Fruit fly (Drosophila melanogaster) whole organism, embryonic: ENCODE results near the gene Tango9.

Experiments
- Antp ChIP-seq: fragments of 200-800 bp; sonication (Bioruptor generic); optimal IDR thresholded peaks from 3 replicates; lab custom pipeline; 2016; ENCODE audit warnings: missing biosample characterization, missing genetic modification characterization
- Atf3 ChIP-seq: fragments of 200-800 bp; sonication (Bioruptor generic); optimal IDR thresholded peaks from 3 replicates; lab custom pipeline; 2016; ENCODE audit warnings: missing biosample characterization, missing genetic modification characterization
- Bteb2 ChIP-seq: fragments of 200-800 bp; sonication (Bioruptor generic); optimal IDR thresholded peaks from 2 replicates; lab custom pipeline; 2016; ENCODE audit warnings: missing biosample characterization, missing genetic modification characterization
- CG11085 ChIP-seq: fragments of 200-800 bp; sonication (Bioruptor generic); IDR thresholded peaks from 2 replicates; pipeline ENCODE4 v1.3.6; 2022; ENCODE audit warnings: missing biosample characterization, missing genetic modification characterization
- CG1603 ChIP-seq: fragments of 200-800 bp; sonication (Bioruptor generic); optimal IDR thresholded peaks from 2 replicates; lab custom pipeline; 2019; ENCODE audit warnings: missing biosample characterization, mild to moderate bottlenecking, missing genetic modification characterization, moderate library complexity
- CG1647 ChIP-seq: fragments of 200-800 bp; sonication (Bioruptor generic); optimal IDR thresholded peaks from 3 replicates; lab custom pipeline; 2016; ENCODE audit warnings: missing biosample characterization, missing genetic modification characterization
- CG16813 ChIP-seq: fragments of 200-800 bp; sonication (Bioruptor generic); IDR thresholded peaks from 3 replicates; pipeline ENCODE4 v1.3.6; 2022; ENCODE audit warnings: missing biosample characterization, missing genetic modification characterization; ENCODE audit not compliant: partially characterized antibody
- CG17361 ChIP-seq: fragments of 200-800 bp; sonication (Bioruptor generic); IDR thresholded peaks from 3 replicates; pipeline ENCODE4 v1.3.6; 2022; ENCODE audit warnings: missing biosample characterization, missing genetic modification characterization
- CG33557 ChIP-seq: fragments of 200-800 bp; sonication (Bioruptor generic); optimal IDR thresholded peaks from 2 replicates; lab custom pipeline; 2019; ENCODE audit warnings: missing biosample characterization, mild to moderate bottlenecking, missing genetic modification characterization, moderate library complexity
- CG34224 ChIP-seq: fragments of 200-800 bp; sonication (Bioruptor generic); IDR thresholded peaks from 3 replicates; pipeline ENCODE4 v1.3.6; 2022; ENCODE audit warnings: missing biosample characterization, missing genetic modification characterization; ENCODE audit not compliant: partially characterized antibody
- CG7839 ChIP-seq: fragments of 200-800 bp; sonication (Bioruptor generic); optimal IDR thresholded peaks from 3 replicates; lab custom pipeline; 2018; ENCODE audit warnings: missing biosample characterization, mild to moderate bottlenecking, missing genetic modification characterization, moderate library complexity
- CG8359 ChIP-seq: fragments of 200-800 bp; sonication (Bioruptor generic); optimal IDR thresholded peaks from 2 replicates; lab custom pipeline; 2017; ENCODE audit warnings: missing biosample characterization, mild to moderate bottlenecking, missing genetic modification characterization, borderline replicate concordance
- CG8388 ChIP-seq: fragments of 200-800 bp; sonication (Bioruptor generic); optimal IDR thresholded peaks from 2 replicates; lab custom pipeline; 2019; ENCODE audit warnings: missing biosample characterization, mild to moderate bottlenecking, missing genetic modification characterization, moderate library complexity
- CG8944 ChIP-seq: fragments of 200-800 bp; sonication (Bioruptor generic); optimal IDR thresholded peaks from 3 replicates; lab custom pipeline; 2016; ENCODE audit warnings: missing biosample characterization, missing genetic modification characterization
- CG9727 ChIP-seq: fragments of 200-800 bp; sonication (Bioruptor generic); optimal IDR thresholded peaks from 3 replicates; lab custom pipeline; 2017; ENCODE audit warnings: missing biosample characterization, mild to moderate bottlenecking, missing genetic modification characterization
- Dad ChIP-seq: fragments of 200-800 bp; sonication (Bioruptor generic); optimal IDR thresholded peaks from 3 replicates; lab custom pipeline; 2016; ENCODE audit warnings: missing biosample characterization, missing genetic modification characterization
- Kr ChIP-seq: fragments of 200-800 bp; sonication (Bioruptor generic); optimal IDR thresholded peaks from 2 replicates; lab custom pipeline; 2017; ENCODE audit warnings: missing biosample characterization, mild to moderate bottlenecking, missing genetic modification characterization
- MBD-R2 ChIP-seq: fragments of 200-800 bp; sonication (Bioruptor generic); IDR thresholded peaks from 2 replicates; pipeline ENCODE4 v1.3.6; 2022; ENCODE audit warnings: missing biosample characterization, missing genetic modification characterization
- Mad ChIP-seq: fragments of 200-800 bp; sonication (Bioruptor generic); optimal IDR thresholded peaks from 2 replicates; lab custom pipeline; 2016; ENCODE audit warnings: missing biosample characterization, missing genetic modification characterization
- Neu2 ChIP-seq: fragments of 200-800 bp; sonication (Bioruptor generic); optimal IDR thresholded peaks from 3 replicates; lab custom pipeline; 2016; ENCODE audit warnings: missing biosample characterization, missing genetic modification characterization, borderline replicate concordance
- Opbp ChIP-seq: fragments of 200-800 bp; sonication (Bioruptor generic); IDR thresholded peaks from 3 replicates; pipeline ENCODE4 v1.3.6; 2022; ENCODE audit warnings: missing biosample characterization, missing genetic modification characterization; ENCODE audit not compliant: partially characterized antibody
- Rfx ChIP-seq: fragments of 200-800 bp; sonication (Bioruptor generic); IDR thresholded peaks from 2 replicates; pipeline ENCODE4 v1.3.6; 2022; ENCODE audit warnings: missing biosample characterization, missing genetic modification characterization
- Scr ChIP-seq: fragments of 200-800 bp; sonication (Bioruptor generic); IDR thresholded peaks from 2 replicates; pipeline ENCODE4 v1.3.6; 2022; ENCODE audit warnings: missing biosample characterization, missing genetic modification characterization; ENCODE audit not compliant: partially characterized antibody
- Sox100B ChIP-seq: fragments of 200-800 bp; sonication (Bioruptor generic); optimal IDR thresholded peaks from 3 replicates; lab custom pipeline; 2018; ENCODE audit warnings: missing biosample characterization, mild to moderate bottlenecking, missing genetic modification characterization
- TFAM ChIP-seq: fragments of 200-800 bp; sonication (Bioruptor generic); optimal IDR thresholded peaks from 2 replicates; lab custom pipeline; 2017; ENCODE audit warnings: missing biosample characterization, missing genetic modification characterization, inconsistent platforms
- Taf1 ChIP-seq: fragments of 200-800 bp; sonication (Bioruptor generic); IDR thresholded peaks from 2 replicates; pipeline ENCODE4 v1.3.6; 2022; ENCODE audit warnings: missing biosample characterization, missing genetic modification characterization
- Xbp1 ChIP-seq: fragments of 200-800 bp; sonication (Bioruptor generic); optimal IDR thresholded peaks from 3 replicates; lab custom pipeline; 2016; ENCODE audit warnings: missing biosample characterization, mild to moderate bottlenecking, missing genetic modification characterization
- ara ChIP-seq: fragments of 200-800 bp; sonication (Bioruptor generic); IDR thresholded peaks from 2 replicates; pipeline ENCODE4 v1.3.6; 2022; ENCODE audit warnings: missing biosample characterization, missing genetic modification characterization
- az2 ChIP-seq: fragments of 200-800 bp; sonication (Bioruptor generic); optimal IDR thresholded peaks from 3 replicates; lab custom pipeline; 2016; ENCODE audit warnings: missing biosample characterization, missing genetic modification characterization
- bbx ChIP-seq: fragments of 200-800 bp; sonication (Bioruptor generic); IDR thresholded peaks from 2 replicates; pipeline ENCODE4 v1.3.6; 2022; ENCODE audit warnings: missing biosample characterization, missing genetic modification characterization; ENCODE audit not compliant: partially characterized antibody
- br ChIP-seq: fragments of >200 bp; optimal IDR thresholded peaks from 2 replicates; lab custom pipeline; 2017
- corto ChIP-seq: fragments of 200-800 bp; sonication (Bioruptor generic); optimal IDR thresholded peaks from 2 replicates; lab custom pipeline; 2016; ENCODE audit warnings: missing biosample characterization, mild to moderate bottlenecking, missing genetic modification characterization, moderate library complexity
- dmrt99B ChIP-seq: fragments of 200-800 bp; sonication (Bioruptor generic); optimal IDR thresholded peaks from 2 replicates; lab custom pipeline; 2018; ENCODE audit warnings: missing biosample characterization, mild to moderate bottlenecking, missing genetic modification characterization, moderate library complexity
- dpn ChIP-seq, 2 experiments: fragments of 200-800 bp; sonication (Bioruptor generic); optimal IDR thresholded peaks; 3 replicates each; lab custom pipeline; 2016; ENCODE audit warnings: missing biosample characterization in 2 of 2, missing genetic modification characterization in 2 of 2
- ems ChIP-seq: fragments of 200-800 bp; sonication (Bioruptor generic); optimal IDR thresholded peaks from 3 replicates; lab custom pipeline; 2016; ENCODE audit warnings: missing biosample characterization, missing genetic modification characterization
- gfzf ChIP-seq: fragments of 200-800 bp; sonication (Bioruptor generic); optimal IDR thresholded peaks from 2 replicates; lab custom pipeline; 2016; ENCODE audit warnings: missing biosample characterization, mild to moderate bottlenecking, missing genetic modification characterization, moderate library complexity
- grn ChIP-seq: fragments of 200-800 bp; sonication (Bioruptor generic); optimal IDR thresholded peaks from 3 replicates; lab custom pipeline; 2017; ENCODE audit warnings: missing biosample characterization, missing genetic modification characterization
- hth ChIP-seq: fragments of >200 bp; optimal IDR thresholded peaks from 2 replicates; lab custom pipeline; 2017; ENCODE audit warnings: inconsistent platforms
- lbe ChIP-seq: fragments of 200-800 bp; sonication (Bioruptor generic); optimal IDR thresholded peaks from 2 replicates; lab custom pipeline; 2016; ENCODE audit warnings: missing biosample characterization, mild to moderate bottlenecking, missing genetic modification characterization
- mam ChIP-seq: fragments of 200-800 bp; sonication (Bioruptor generic); optimal IDR thresholded peaks from 3 replicates; lab custom pipeline; 2016; ENCODE audit warnings: missing biosample characterization, missing genetic modification characterization
- mld ChIP-seq: fragments of 200-800 bp; sonication (Bioruptor generic); IDR thresholded peaks from 3 replicates; pipeline ENCODE4 v1.3.6; 2022; ENCODE audit warnings: missing biosample characterization, missing genetic modification characterization; ENCODE audit not compliant: partially characterized antibody
- nerfin-1 ChIP-seq: fragments of 200-800 bp; sonication (Bioruptor generic); optimal IDR thresholded peaks from 3 replicates; lab custom pipeline; 2019; ENCODE audit warnings: missing biosample characterization, mild to moderate bottlenecking, missing genetic modification characterization, moderate library complexity
- phol ChIP-seq: fragments of 200-800 bp; sonication (Bioruptor generic); optimal IDR thresholded peaks from 3 replicates; lab custom pipeline; 2018; ENCODE audit warnings: missing biosample characterization, mild to moderate bottlenecking, missing genetic modification characterization, moderate library complexity
- shn ChIP-seq: fragments of 200-800 bp; sonication (Bioruptor generic); optimal IDR thresholded peaks from 3 replicates; lab custom pipeline; 2016; ENCODE audit warnings: missing biosample characterization, missing genetic modification characterization
- tin ChIP-seq: fragments of 200-800 bp; sonication (Bioruptor generic); optimal IDR thresholded peaks from 3 replicates; lab custom pipeline; 2016; ENCODE audit warnings: missing biosample characterization, missing genetic modification characterization
- toy ChIP-seq: fragments of 200-800 bp; sonication (Bioruptor generic); IDR thresholded peaks from 2 replicates; pipeline ENCODE4 v1.3.6; 2022; ENCODE audit warnings: missing biosample characterization, missing genetic modification characterization
- unc-4 ChIP-seq: fragments of 200-800 bp; sonication (Bioruptor generic); IDR thresholded peaks from 2 replicates; pipeline ENCODE4 v1.3.6; 2022; ENCODE audit warnings: missing biosample characterization, missing genetic modification characterization; ENCODE audit not compliant: partially characterized antibody
- zen2 ChIP-seq: fragments of 200-800 bp; sonication (Bioruptor generic); IDR thresholded peaks from 3 replicates; pipeline ENCODE4 v1.3.6; 2022; ENCODE audit warnings: missing biosample characterization, missing genetic modification characterization; ENCODE audit not compliant: partially characterized antibody
- zfh2 ChIP-seq: fragments of 200-800 bp; sonication (Bioruptor generic); optimal IDR thresholded peaks from 2 replicates; lab custom pipeline; 2016; ENCODE audit warnings: missing biosample characterization, missing genetic modification characterization

Tango9 gene

dm6 chr3R:11967262-11968029 lies 7.3 kb downstream of the Tango9 start, which contains the start of the genes CG12213 and GC1 (continued):
- TF ChIP-seq grn (peak; percentile 44), tin (GFP tag; lab: Kevin White, UChicago) (peak; percentile 24), CG7839 (tag; lab: Kevin White, UChicago) (peak; percentile 17), br (no peak), MBD-R2 (GFP tag; lab: Robert Waterston, UW) (peak; percentile 62), CG17361 (GFP tag; lab: Robert Waterston, UW) (peak; percentile 61; the same call in 2 of the 3 replicates), mld (peak; percentile 94), ems (GFP tag; lab: Kevin White, UChicago) (peak; percentile 34), CG34224 (GFP tag; lab: Robert Waterston, UW) (peak; percentile 99), CG8944 (GFP tag; lab: Kevin White, UChicago) (no peak), CG9727 (GFP tag; lab: Kevin White, UChicago) (peak; percentile 55), Xbp1 (GFP tag; lab: Kevin White, UChicago) (peak; percentile 36), unc-4 (GFP tag; lab: Robert Waterston, UW) (peak; percentile 99), bbx (GFP tag; lab: Robert Waterston, UW) (peak; percentile 96), dmrt99B (tag; lab: Kevin White, UChicago) (no peak), zfh2 (GFP tag; lab: Kevin White, UChicago) (peak; percentile 16), az2 (GFP tag; lab: Kevin White, UChicago) (no peak), CG16813 (GFP tag; lab: Robert Waterston, UW) (peak; percentile 99), ara (no peak), Neu2 (GFP tag; lab: Kevin White, UChicago) (no peak), dpn (GFP tag; optimal IDR thresholded peaks at IDR 0.05; lab: Kevin White, UChicago) (peak in 1 of 2 experiments; percentile 37), toy (GFP tag; lab: Robert Waterston, UW) (no peak), CG33557 (no peak), shn (GFP tag; lab: Kevin White, UChicago) (no peak), TFAM (no peak), CG1647 (GFP tag; lab: Kevin White, UChicago) (peak; percentile 12), Kr (GFP tag; lab: Kevin White, UChicago) (no peak), phol (tag; lab: Kevin White, UChicago) (peak; percentile 70), CG8359 (GFP tag; lab: Kevin White, UChicago) (no peak), hth (lab: Kevin White, UChicago) (no peak), Bteb2 (GFP tag; lab: Kevin White, UChicago) (no peak), CG1603 (tag; lab: Kevin White, UChicago) (peak; percentile 17), Taf1 (GFP tag; lab: Robert Waterston, UW) (no peak), Opbp (peak; percentile 97), Sox100B (GFP tag; lab: Kevin White, UChicago) (peak; percentile 3), Scr (peak; percentile 99), CG11085 (no peak), mam (peak; percentile 52), Rfx (GFP tag; lab: Robert Waterston, UW) (peak; percentile 35; the same call in 1 of the 2 replicates), nerfin-1 (tag; lab: Kevin White, UChicago) (peak; percentile 39), corto (GFP tag; lab: Kevin White, UChicago) (peak; percentile 57), Mad (GFP tag; lab: Kevin White, UChicago) (peak; percentile 20), gfzf (GFP tag; lab: Kevin White, UChicago) (peak; percentile 93), CG8388 (GFP tag; lab: Kevin White, UChicago) (peak; percentile 4), lbe (peak; percentile 32), Dad (GFP tag; lab: Kevin White, UChicago) (peak; percentile 10), zen2 (GFP tag; lab: Robert Waterston, UW) (peak; percentile 95), Antp (GFP tag; lab: Kevin White, UChicago) (no peak), Atf3 (GFP tag; lab: Kevin White, UChicago) (no peak)
